Worm (Caenorhabditis elegans): ENCODE measurements around the gene ZK1010.10.

ZK1010.10 gene

DNA sequence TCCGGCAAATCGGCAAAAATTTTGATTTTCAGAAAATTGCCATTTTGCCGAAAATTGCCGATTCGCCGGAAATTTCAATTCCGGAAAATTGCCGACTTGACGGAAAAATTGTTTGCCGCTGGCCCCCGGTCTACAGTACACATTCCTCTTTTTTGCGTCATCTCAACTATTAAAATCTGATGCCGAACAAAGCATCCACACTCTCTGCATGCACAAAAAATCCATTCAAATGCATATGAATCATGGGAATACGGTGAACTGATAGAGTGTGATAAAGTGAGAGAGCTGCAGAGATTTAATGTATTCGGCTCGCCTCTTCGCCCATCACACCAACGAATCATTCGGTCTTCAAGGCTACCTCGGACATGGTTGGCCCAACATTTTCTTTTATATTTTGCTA, 28.4 kb downstream of the ZK1010.10 start, which contains the start of gene F14F7.7:
Gene F14F7.7 (plus strand): TSS at position 354 of the 400 bp plus-strand sequence.
- TF ChIP-seq ztf-1 (GFP tag; conservative IDR thresholded peaks at IDR 0.05): no peak
- no peak for TF ChIP-seq crh-2 (tag; optimal IDR thresholded peaks at IDR 0.05)
- TF ChIP-seq lin-39 (tag; optimal IDR thresholded peaks at IDR 0.05): no peak
- TF ChIP-seq ZK546.5 (tag; optimal IDR thresholded peaks at IDR 0.05): no peak
- no peak for TF ChIP-seq egl-27 (tag; optimal IDR thresholded peaks at IDR 0.05)
- TF ChIP-seq lsy-2 (tag; optimal IDR thresholded peaks at IDR 0.05): no peak
- no peak for TF ChIP-seq R02D3.7 (tag; optimal IDR thresholded peaks at IDR 0.05)
- no peak for TF ChIP-seq zag-1 (tag; optimal IDR thresholded peaks at IDR 0.05)
- TF ChIP-seq ztf-4 (tag; optimal IDR thresholded peaks at IDR 0.05): no peak
- TF ChIP-seq blmp-1 (tag; optimal IDR thresholded peaks at IDR 0.05; ENCODE audit: insufficient read depth): no peak
- TF ChIP-seq lin-11 (tag; optimal IDR thresholded peaks at IDR 0.05): no peak
- no peak for TF ChIP-seq ama-1 (optimal IDR thresholded peaks at IDR 0.05)
- no peak for TF ChIP-seq nhr-25 (tag; optimal IDR thresholded peaks at IDR 0.05)
- TF ChIP-seq alr-1 (tag; optimal IDR thresholded peaks at IDR 0.05): no peak
- no peak for TF ChIP-seq mab-5 (tag; optimal IDR thresholded peaks at IDR 0.05)
- TF ChIP-seq aly-2 (tag; optimal IDR thresholded peaks at IDR 0.05): no peak
- no peak for TF ChIP-seq skn-1 (tag; optimal IDR thresholded peaks at IDR 0.05)
- no peak for TF ChIP-seq fos-1 (tag; optimal IDR thresholded peaks at IDR 0.05)

DNA sequence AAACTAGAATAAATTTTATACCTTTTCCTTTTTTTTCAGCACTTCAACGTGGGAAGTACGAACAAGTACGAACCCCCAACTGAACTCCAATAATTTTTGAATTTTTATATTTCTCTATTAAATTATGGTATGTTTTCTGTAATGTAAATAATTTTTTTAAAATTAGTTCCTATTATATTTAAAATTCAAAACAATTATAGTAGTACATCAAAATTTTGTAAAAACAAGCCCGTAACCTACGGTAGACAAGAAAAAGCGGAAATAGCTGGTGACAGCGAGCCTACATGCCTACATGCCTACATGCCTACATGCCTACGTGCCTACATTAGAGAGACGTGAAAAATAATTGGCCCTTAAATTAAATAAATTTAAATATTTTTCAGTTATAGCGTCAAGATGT, 29.5 kb downstream of the ZK1010.10 start, which contains the start of gene F14F7.5:
Gene F14F7.5 (plus strand): TSS at position 301 of the 400 bp plus-strand sequence.
- TF ChIP-seq nhr-12 (tag; optimal IDR thresholded peaks at IDR 0.05): no peak
- TF ChIP-seq unc-62 (GFP tag; optimal IDR thresholded peaks at IDR 0.05): no peak
- TF ChIP-seq nhr-25 (tag; optimal IDR thresholded peaks at IDR 0.05): no peak
- TF ChIP-seq ceh-16 (tag; optimal IDR thresholded peaks at IDR 0.05): no peak
- no peak for TF ChIP-seq nhr-23 (tag; optimal IDR thresholded peaks at IDR 0.05)

DNA sequence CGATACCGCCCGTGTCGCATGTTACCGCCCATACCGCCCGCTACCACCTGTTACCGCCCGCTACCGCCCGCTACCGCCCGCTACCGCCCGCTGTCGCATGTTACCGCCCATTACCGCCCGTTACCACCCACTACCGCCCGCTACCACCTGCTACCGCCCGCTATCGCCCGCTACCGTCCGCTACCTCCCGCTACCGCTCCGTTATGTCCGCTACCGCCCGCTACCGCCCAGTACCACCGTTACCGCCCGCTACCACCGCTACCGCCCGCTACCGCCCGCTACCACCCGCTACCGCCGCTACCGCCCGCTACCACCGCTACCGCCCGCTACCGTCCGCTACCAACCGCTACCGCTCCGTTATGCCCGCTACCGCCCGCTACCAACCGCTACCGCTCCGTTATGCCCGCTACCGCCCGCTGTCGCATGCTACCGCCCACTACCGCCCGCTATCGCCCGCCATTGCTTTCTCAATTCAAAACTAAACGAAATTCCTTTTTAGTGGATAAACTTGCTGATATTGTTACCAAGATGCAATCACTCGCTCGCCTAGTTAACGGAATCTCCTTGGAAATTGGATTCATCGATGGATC, 30.3 kb downstream of the ZK1010.10 start:
- TF ChIP-seq ceh-82 (tag; optimal IDR thresholded peaks at IDR 0.05): no peak
- no peak for TF ChIP-seq blmp-1 (tag; optimal IDR thresholded peaks at IDR 0.05; ENCODE audit: insufficient read depth)
- no peak for TF ChIP-seq elt-3 (tag; optimal IDR thresholded peaks at IDR 0.05)
- no peak for TF ChIP-seq ZK546.5 (tag; optimal IDR thresholded peaks at IDR 0.05)
- TF ChIP-seq sma-3 (GFP tag; optimal IDR thresholded peaks at IDR 0.05): no peak
- TF ChIP-seq lin-11 (tag; optimal IDR thresholded peaks at IDR 0.05): no peak
- no peak for TF ChIP-seq dmd-4 (tag; optimal IDR thresholded peaks at IDR 0.05)
- TF ChIP-seq fos-1 (tag; optimal IDR thresholded peaks at IDR 0.05): no peak
- no peak for TF ChIP-seq mdl-1 (tag; optimal IDR thresholded peaks at IDR 0.05)
- TF ChIP-seq nhr-23 (tag; optimal IDR thresholded peaks at IDR 0.05): no peak
- TF ChIP-seq F13H6.1 (tag; optimal IDR thresholded peaks at IDR 0.05): no peak
- no peak for TF ChIP-seq nhr-129 (tag; optimal IDR thresholded peaks at IDR 0.05)
- TF ChIP-seq gmeb-1 (tag; optimal IDR thresholded peaks at IDR 0.05): no peak
- no peak for TF ChIP-seq ama-1 (optimal IDR thresholded peaks at IDR 0.05)
- no peak for TF ChIP-seq nhr-21 (tag; optimal IDR thresholded peaks at IDR 0.05)
- no peak for TF ChIP-seq crh-2 (tag; optimal IDR thresholded peaks at IDR 0.05)
- TF ChIP-seq unc-62 (GFP tag; optimal IDR thresholded peaks at IDR 0.05): no peak

DNA sequence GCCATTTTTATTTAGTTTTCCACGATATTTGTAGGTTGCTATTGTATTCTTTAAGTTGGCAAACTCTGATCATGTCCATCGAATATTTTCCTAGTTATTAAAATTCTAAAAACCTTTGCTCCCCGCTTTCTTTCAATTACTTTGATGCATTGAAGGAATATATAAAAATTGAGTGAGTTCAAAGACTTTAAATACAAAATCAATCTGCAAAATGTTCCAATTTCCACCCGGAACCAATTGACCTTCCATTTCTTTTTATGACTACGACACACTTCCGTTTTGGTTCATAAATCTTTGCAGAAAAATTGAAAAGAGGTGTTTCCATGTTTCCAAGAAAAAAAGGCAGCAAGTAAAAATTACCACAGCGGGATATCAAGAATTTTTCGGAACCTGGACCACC, 37.6 kb downstream of the ZK1010.10 start, which contains the start of gene F54F12.2:
Gene F54F12.2 (plus strand): TSS at position 301 of the 400 bp plus-strand sequence.
- TF ChIP-seq sma-3 (GFP tag; optimal IDR thresholded peaks at IDR 0.05) (no peak), lin-39 (tag; optimal IDR thresholded peaks at IDR 0.05) (no peak)

DNA sequence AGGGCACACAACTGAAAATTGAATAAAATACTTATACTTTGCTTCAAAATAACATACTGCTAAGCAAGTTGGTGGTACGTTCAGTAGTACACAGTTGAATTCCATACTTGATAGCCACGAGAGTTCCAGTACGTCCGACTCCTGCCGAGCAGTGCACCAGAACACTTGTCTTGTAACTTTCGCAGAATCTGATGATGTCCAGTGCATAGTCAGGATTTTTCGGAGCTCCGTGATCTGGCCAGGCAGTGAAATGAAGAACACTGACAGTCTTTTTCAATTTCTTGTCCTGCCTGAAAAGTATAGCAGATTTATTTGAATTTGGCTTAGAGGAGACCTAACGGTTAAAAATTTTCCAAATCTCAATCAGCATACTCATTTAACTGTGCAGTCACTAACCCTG, 47.8 kb downstream of the ZK1010.10 start:
- no peak for TF ChIP-seq nhr-21 (tag; optimal IDR thresholded peaks at IDR 0.05)
- no peak for TF ChIP-seq lin-11 (tag; optimal IDR thresholded peaks at IDR 0.05)
- TF ChIP-seq alr-1 (tag; optimal IDR thresholded peaks at IDR 0.05): no peak
- no peak for TF ChIP-seq snpc-4 (tag; optimal IDR thresholded peaks at IDR 0.05)
- no peak for TF ChIP-seq F13H6.1 (tag; optimal IDR thresholded peaks at IDR 0.05)
- no peak for TF ChIP-seq elt-3 (tag; optimal IDR thresholded peaks at IDR 0.05)
- TF ChIP-seq zag-1 (tag; optimal IDR thresholded peaks at IDR 0.05): no peak
- no peak for TF ChIP-seq unc-39 (tag; optimal IDR thresholded peaks at IDR 0.05)
- TF ChIP-seq nhr-129 (tag; optimal IDR thresholded peaks at IDR 0.05): no peak
- no peak for TF ChIP-seq peb-1 (tag; optimal IDR thresholded peaks at IDR 0.05)

Measured in whole organism, L2 larva.